Fruit fly (Drosophila melanogaster) whole organism, embryonic: Measurements from ENCODE around the gene Sse.

ENCODE experiments used
- B-H1 ChIP-seq: fragments of 200-800 bp; sonication (Bioruptor generic); IDR thresholded peaks from 3 replicates; pipeline ENCODE4 v1.3.6; 2022; ENCODE audit warnings: missing biosample characterization, missing genetic modification characterization
- Blimp-1 ChIP-seq: fragments of 200-800 bp; sonication (Bioruptor generic); optimal IDR thresholded peaks from 3 replicates; lab custom pipeline; 2018; ENCODE audit warnings: missing biosample characterization, missing genetic modification characterization, mild to moderate bottlenecking, moderate library complexity, missing genetic modification reagents
- CG10654 ChIP-seq: fragments of 200-800 bp; sonication (Bioruptor generic); optimal IDR thresholded peaks from 2 replicates; lab custom pipeline; 2016; ENCODE audit warnings: missing biosample characterization, missing genetic modification characterization
- CG11398 ChIP-seq: fragments of 200-800 bp; sonication (Bioruptor generic); optimal IDR thresholded peaks from 2 replicates; lab custom pipeline; 2016; ENCODE audit warnings: missing biosample characterization, missing genetic modification characterization
- CG12104 ChIP-seq: fragments of 200-800 bp; sonication (Bioruptor generic); optimal IDR thresholded peaks from 3 replicates; lab custom pipeline; 2016; ENCODE audit warnings: missing biosample characterization, missing genetic modification characterization
- CG12942 ChIP-seq: fragments of 200-800 bp; sonication (Bioruptor generic); optimal IDR thresholded peaks from 3 replicates; lab custom pipeline; 2016; ENCODE audit warnings: missing biosample characterization, missing genetic modification characterization
- CG13296 ChIP-seq: fragments of 200-800 bp; sonication (Bioruptor generic); optimal IDR thresholded peaks from 3 replicates; lab custom pipeline; 2018; ENCODE audit warnings: missing biosample characterization, mild to moderate bottlenecking, missing genetic modification characterization
- CG14050 ChIP-seq: fragments of 200-800 bp; sonication (Bioruptor generic); IDR thresholded peaks from 3 replicates; pipeline ENCODE4 v1.3.6; 2022; ENCODE audit warnings: missing biosample characterization, missing genetic modification characterization
- CG14710 ChIP-seq: fragments of 200-800 bp; sonication (Bioruptor generic); optimal IDR thresholded peaks from 3 replicates; lab custom pipeline; 2019; ENCODE audit warnings: missing biosample characterization, mild to moderate bottlenecking, missing genetic modification characterization, moderate library complexity
- CG15011 ChIP-seq: fragments of 200-800 bp; sonication (Bioruptor generic); optimal IDR thresholded peaks from 3 replicates; lab custom pipeline; 2018; ENCODE audit warnings: missing biosample characterization, mild to moderate bottlenecking, missing genetic modification characterization
- CG18011 ChIP-seq: fragments of 200-800 bp; sonication (Bioruptor generic); optimal IDR thresholded peaks from 2 replicates; lab custom pipeline; 2017; ENCODE audit warnings: missing biosample characterization, missing genetic modification characterization, mild to moderate bottlenecking, moderate library complexity, missing genotype
- CG2678 ChIP-seq: fragments of 200-800 bp; sonication (Bioruptor generic); optimal IDR thresholded peaks from 3 replicates; lab custom pipeline; 2019; ENCODE audit warnings: missing biosample characterization, mild to moderate bottlenecking, missing genetic modification characterization, moderate library complexity
- CG31388 ChIP-seq: fragments of 200-800 bp; sonication (Bioruptor generic); optimal IDR thresholded peaks from 2 replicates; lab custom pipeline; 2016; ENCODE audit warnings: missing biosample characterization, missing genetic modification characterization
- CG4404 ChIP-seq: fragments of 200-800 bp; sonication (Bioruptor generic); IDR thresholded peaks from 2 replicates; pipeline ENCODE4 v1.3.6; 2022; ENCODE audit warnings: missing biosample characterization, missing genetic modification characterization
- CG4854 ChIP-seq: fragments of 200-800 bp; sonication (Bioruptor generic); optimal IDR thresholded peaks from 2 replicates; lab custom pipeline; 2016; ENCODE audit warnings: missing biosample characterization, missing genetic modification characterization, inconsistent platforms
- CG6175 ChIP-seq: fragments of 200-800 bp; sonication (Bioruptor generic); IDR thresholded peaks from 3 replicates; pipeline ENCODE4 v1.3.6; 2022; ENCODE audit warnings: missing biosample characterization, missing genetic modification characterization
- CG6765 ChIP-seq: fragments of 200-800 bp; sonication (Bioruptor generic); optimal IDR thresholded peaks from 3 replicates; lab custom pipeline; 2017; ENCODE audit warnings: missing biosample characterization, mild to moderate bottlenecking, missing genetic modification characterization
- CG6854 ChIP-seq: fragments of 200-800 bp; sonication (Bioruptor generic); optimal IDR thresholded peaks from 3 replicates; lab custom pipeline; 2017; ENCODE audit warnings: missing biosample characterization, mild to moderate bottlenecking, missing genetic modification characterization
- CG9932 ChIP-seq: fragments of 200-800 bp; sonication (Bioruptor generic); IDR thresholded peaks from 2 replicates; pipeline ENCODE4 v1.3.6; 2022; ENCODE audit warnings: missing biosample characterization, missing genetic modification characterization
- CkIIα-i1 ChIP-seq: fragments of 200-800 bp; sonication (Bioruptor generic); IDR thresholded peaks from 2 replicates; pipeline ENCODE4 v1.3.6; 2022; ENCODE audit warnings: missing biosample characterization, missing genetic modification characterization
- D19B ChIP-seq: fragments of 200-800 bp; sonication (Bioruptor generic); optimal IDR thresholded peaks from 2 replicates; lab custom pipeline; 2017; ENCODE audit warnings: missing biosample characterization, mild to moderate bottlenecking, missing genetic modification characterization
- Deaf1 ChIP-seq: fragments of 200-800 bp; optimal IDR thresholded peaks from 3 replicates; lab custom pipeline; 2019; ENCODE audit warnings: missing biosample characterization, mild to moderate bottlenecking, missing genetic modification characterization, moderate library complexity
- Dip2 ChIP-seq: fragments of 200-800 bp; sonication (Bioruptor generic); IDR thresholded peaks from 2 replicates; pipeline ENCODE4 v1.3.6; 2022; ENCODE audit warnings: missing biosample characterization, missing genetic modification characterization
- Dref ChIP-seq: fragments of 200-800 bp; sonication (Bioruptor generic); IDR thresholded peaks from 2 replicates; pipeline ENCODE4 v1.3.6; 2022; ENCODE audit warnings: missing biosample characterization, missing genetic modification characterization
- Drgx ChIP-seq: fragments of 200-800 bp; sonication (Bioruptor generic); IDR thresholded peaks from 2 replicates; pipeline ENCODE4 v1.3.6; 2022; ENCODE audit warnings: missing biosample characterization, missing genetic modification characterization
- Eip74EF ChIP-seq, 2 experiments: fragments of 200-800 bp in 1 of 2; fragments of >200 bp in 1 of 2; sonication (Bioruptor generic) in 1 of 2; optimal IDR thresholded peaks; 2 replicates each; lab custom pipeline; 2017 to 2019; ENCODE audit warnings: missing biosample characterization in 2 of 2, missing genetic modification characterization in 2 of 2, mild to moderate bottlenecking in 1 of 2, moderate library complexity in 1 of 2
- Fer3 ChIP-seq: fragments of 200-800 bp; sonication (Bioruptor generic); optimal IDR thresholded peaks from 2 replicates; lab custom pipeline; 2018; ENCODE audit warnings: missing biosample characterization, mild to moderate bottlenecking, missing genetic modification characterization, moderate library complexity
- H15 ChIP-seq: fragments of 200-800 bp; sonication (Bioruptor generic); IDR thresholded peaks from 3 replicates; pipeline ENCODE4 v1.3.6; 2022; ENCODE audit warnings: missing biosample characterization, missing genetic modification characterization
- HLH54F ChIP-seq: fragments of 200-800 bp; sonication (Bioruptor generic); optimal IDR thresholded peaks from 3 replicates; lab custom pipeline; 2016; ENCODE audit warnings: missing biosample characterization, missing genetic modification characterization
- Hr39 ChIP-seq: fragments of >200 bp; optimal IDR thresholded peaks from 2 replicates; lab custom pipeline; 2017
- MESR4 ChIP-seq: fragments of 200-800 bp; sonication (Bioruptor generic); optimal IDR thresholded peaks from 2 replicates; lab custom pipeline; 2018; ENCODE audit warnings: missing biosample characterization, mild to moderate bottlenecking, missing genetic modification characterization, moderate library complexity
- Mes4 ChIP-seq: fragments of 200-800 bp; sonication (Bioruptor generic); optimal IDR thresholded peaks from 2 replicates; lab custom pipeline; 2016; ENCODE audit warnings: missing biosample characterization, missing genetic modification characterization
- NK7.1 ChIP-seq: fragments of 200-800 bp; sonication (Bioruptor generic); optimal IDR thresholded peaks from 3 replicates; lab custom pipeline; 2016; ENCODE audit warnings: missing biosample characterization, missing genetic modification characterization
- Optix ChIP-seq: fragments of 200-800 bp; sonication (Bioruptor generic); IDR thresholded peaks from 3 replicates; pipeline ENCODE4 v1.3.6; 2022; ENCODE audit warnings: missing biosample characterization, missing genetic modification characterization
- Six4 ChIP-seq: fragments of 200-800 bp; sonication (Bioruptor generic); optimal IDR thresholded peaks from 2 replicates; lab custom pipeline; 2016; ENCODE audit warnings: missing biosample characterization, missing genetic modification characterization
- Spps ChIP-seq: fragments of 200-800 bp; sonication (Bioruptor generic); optimal IDR thresholded peaks from 2 replicates; lab custom pipeline; 2018; ENCODE audit warnings: missing biosample characterization, mild to moderate bottlenecking, missing genetic modification characterization
- bab2 ChIP-seq: fragments of 200-800 bp; sonication (Bioruptor generic); optimal IDR thresholded peaks from 2 replicates; lab custom pipeline; 2016; ENCODE audit warnings: missing biosample characterization, missing genetic modification characterization
- cg ChIP-seq: fragments of 200-800 bp; sonication (Bioruptor generic); optimal IDR thresholded peaks from 3 replicates; lab custom pipeline; 2019; ENCODE audit warnings: missing biosample characterization, mild to moderate bottlenecking, missing genetic modification characterization, moderate library complexity
- chm ChIP-seq: fragments of 200-800 bp; sonication (Bioruptor generic); IDR thresholded peaks from 2 replicates; pipeline ENCODE4 v1.3.6; 2022; ENCODE audit warnings: missing biosample characterization, missing genetic modification characterization
- dmrt11E ChIP-seq: fragments of 200-800 bp; sonication (Bioruptor generic); optimal IDR thresholded peaks from 3 replicates; lab custom pipeline; 2018; ENCODE audit warnings: missing biosample characterization, mild to moderate bottlenecking, missing genetic modification characterization, moderate library complexity
- dysf ChIP-seq: fragments of 200-800 bp; sonication (Bioruptor generic); IDR thresholded peaks from 3 replicates; pipeline ENCODE4 v1.3.6; 2022; ENCODE audit warnings: missing biosample characterization, missing genetic modification characterization
- exex ChIP-seq: fragments of 200-800 bp; sonication (Bioruptor generic); optimal IDR thresholded peaks from 4 replicates; lab custom pipeline; 2018; ENCODE audit warnings: missing biosample characterization, mild to moderate bottlenecking, missing genetic modification characterization, moderate library complexity
- fd102C ChIP-seq: fragments of 200-800 bp; sonication (Bioruptor generic); optimal IDR thresholded peaks from 2 replicates; lab custom pipeline; 2018; ENCODE audit warnings: missing biosample characterization, mild to moderate bottlenecking, missing genetic modification characterization, moderate library complexity
- fd3F ChIP-seq: fragments of 200-800 bp; sonication (Bioruptor generic); optimal IDR thresholded peaks from 2 replicates; lab custom pipeline; 2018; ENCODE audit warnings: missing biosample characterization, mild to moderate bottlenecking, missing genetic modification characterization, moderate library complexity
- gem ChIP-seq: fragments of 200-800 bp; sonication (Bioruptor generic); optimal IDR thresholded peaks from 2 replicates; lab custom pipeline; 2019; ENCODE audit warnings: missing biosample characterization, mild to moderate bottlenecking, missing genetic modification characterization, moderate library complexity
- insv ChIP-seq, 2 experiments: fragments of 200-800 bp; sonication (Bioruptor generic); optimal IDR thresholded peaks; 3 replicates each; lab custom pipeline; 2016 to 2018; ENCODE audit warnings: missing biosample characterization in 2 of 2, missing genetic modification characterization in 2 of 2
- kah ChIP-seq: fragments of 200-800 bp; sonication (Bioruptor generic); optimal IDR thresholded peaks from 2 replicates; lab custom pipeline; 2018; ENCODE audit warnings: missing biosample characterization, mild to moderate bottlenecking, missing genetic modification characterization
- maf-S ChIP-seq: fragments of 200-800 bp; sonication (Bioruptor generic); optimal IDR thresholded peaks from 2 replicates; lab custom pipeline; 2016; ENCODE audit warnings: missing biosample characterization, missing genetic modification characterization
- schlank ChIP-seq: fragments of 200-800 bp; sonication (Bioruptor generic); optimal IDR thresholded peaks from 2 replicates; lab custom pipeline; 2018; ENCODE audit warnings: missing biosample characterization, mild to moderate bottlenecking, missing genetic modification characterization
- sens ChIP-seq: fragments of 200-800 bp; sonication (Bioruptor generic); peaks from one replicate; lab custom pipeline; 2016; ENCODE audit warnings: missing biosample characterization, missing genetic modification characterization
- stwl ChIP-seq: fragments of 200-800 bp; sonication (Bioruptor generic); optimal IDR thresholded peaks from 3 replicates; lab custom pipeline; 2018; ENCODE audit warnings: missing biosample characterization, mild to moderate bottlenecking, missing genetic modification characterization, moderate library complexity

The Sse gene

dm6 chr3L:5611732-5612250, 50.3 kb downstream of the Sse start (continued):
- TF ChIP-seq CG12104 (peak; percentile 41), Fer3 (tag; lab: Kevin White, UChicago) (peak; percentile 63), CG6175 (GFP tag; lab: Robert Waterston, UW) (no peak), fd3F (GFP tag; lab: Kevin White, UChicago) (peak; percentile 42), insv (GFP tag; optimal IDR thresholded peaks at IDR 0.05; lab: Kevin White, UChicago) (no peak), B-H1 (GFP tag; lab: Robert Waterston, UW) (peak; percentile 55; the same call in 2 of the 3 replicates), Spps (tag; lab: Kevin White, UChicago) (peak; percentile 92), H15 (GFP tag; lab: Robert Waterston, UW) (peak; percentile 64), exex (tag; lab: Kevin White, UChicago) (no peak), cg (GFP tag; lab: Kevin White, UChicago) (peak; percentile 48), CG15011 (GFP tag; lab: Kevin White, UChicago) (peak; percentile 56), Dref (GFP tag; lab: Robert Waterston, UW) (no peak), Optix (no peak), bab2 (GFP tag; lab: Kevin White, UChicago) (peak; percentile 42), kah (peak; percentile 63), maf-S (GFP tag; lab: Kevin White, UChicago) (no peak), HLH54F (GFP tag; lab: Kevin White, UChicago) (no peak), CG18011 (GFP tag; lab: Kevin White, UChicago) (no peak), Drgx (GFP tag; lab: Robert Waterston, UW) (peak; percentile 89), CG12942 (GFP tag; lab: Kevin White, UChicago) (peak; percentile 54), fd102C (GFP tag; lab: Kevin White, UChicago) (no peak), CG4854 (peak; percentile 49), CG14710 (tag; lab: Kevin White, UChicago) (peak; percentile 91), stwl (tag; lab: Kevin White, UChicago) (peak; percentile 30), D19B (GFP tag; lab: Kevin White, UChicago) (no peak), CG6854 (GFP tag; lab: Kevin White, UChicago) (peak; percentile 27), Deaf1 (tag; lab: Kevin White, UChicago) (peak; percentile 93), chm (GFP tag; lab: Robert Waterston, UW) (no peak; the same call in 1 of the 2 replicates), CG2678 (peak; percentile 92), Six4 (GFP tag; lab: Kevin White, UChicago) (peak; percentile 78), Eip74EF (GFP tag; optimal IDR thresholded peaks at IDR 0.05; lab: Kevin White, UChicago) (peak in 1 of 2 experiments; percentile 89), schlank (no peak), Mes4 (GFP tag; lab: Kevin White, UChicago) (peak; percentile 51), CG13296 (GFP tag; lab: Kevin White, UChicago) (no peak), CG6765 (GFP tag; lab: Kevin White, UChicago) (no peak), CG31388 (peak; percentile 7), dysf (peak; percentile 79), CkIIα-i1 (GFP tag; lab: Robert Waterston, UW) (no peak), sens (peak; percentile 88), Blimp-1 (GFP tag; lab: Kevin White, UChicago) (peak; percentile 97), NK7.1 (GFP tag; lab: Kevin White, UChicago) (no peak), Hr39 (no peak), MESR4 (GFP tag; lab: Kevin White, UChicago) (no peak), CG10654 (GFP tag; lab: Kevin White, UChicago) (peak; percentile 57), gem (peak; percentile 93), CG14050 (GFP tag; lab: Robert Waterston, UW) (peak; percentile 73; the same call in 2 of the 3 replicates), CG9932 (GFP tag; lab: Robert Waterston, UW) (0 out of 2 replicates have a peak, but pooled peaks have one; percentile 7), CG4404 (GFP tag; lab: Robert Waterston, UW) (no peak), CG11398 (GFP tag; lab: Kevin White, UChicago) (no peak), Dip2 (no peak), dmrt11E (peak; percentile 86)
